Fruit fly (Drosophila melanogaster) whole organism, embryonic: ENCODE results near the gene Sulf1.
A peak's percentile ranks its signal among the peaks of the same experiment; 100 is the strongest.

Source experiments
- Adf1 ChIP-seq: fragments of 200-800 bp; sonication (Bioruptor generic); IDR thresholded peaks from 2 replicates; pipeline ENCODE4 v1.3.6; 2022; ENCODE audit warnings: missing biosample characterization, missing genetic modification characterization
- Asciz ChIP-seq: fragments of 200-800 bp; sonication (Bioruptor generic); optimal IDR thresholded peaks from 2 replicates; lab custom pipeline; 2017; ENCODE audit warnings: missing biosample characterization, mild to moderate bottlenecking, missing genetic modification characterization, missing genetic modification reagents
- Atf3 ChIP-seq: fragments of 200-800 bp; sonication (Bioruptor generic); optimal IDR thresholded peaks from 3 replicates; lab custom pipeline; 2016; ENCODE audit warnings: missing biosample characterization, missing genetic modification characterization
- Bgb ChIP-seq: fragments of 200-800 bp; sonication (Bioruptor generic); IDR thresholded peaks from 2 replicates; pipeline ENCODE4 v1.3.6; 2022; ENCODE audit warnings: missing biosample characterization, missing genetic modification characterization; ENCODE audit not compliant: partially characterized antibody
- CG12659 ChIP-seq: fragments of 200-800 bp; sonication (Bioruptor generic); optimal IDR thresholded peaks from 3 replicates; lab custom pipeline; 2017; ENCODE audit warnings: mild to moderate bottlenecking, missing biosample characterization, missing genetic modification reagents, missing genetic modification characterization
- CG14050 ChIP-seq: fragments of 200-800 bp; sonication (Bioruptor generic); IDR thresholded peaks from 3 replicates; pipeline ENCODE4 v1.3.6; 2022; ENCODE audit warnings: missing biosample characterization, missing genetic modification characterization
- CG14441 ChIP-seq: fragments of 200-800 bp; sonication (Bioruptor generic); IDR thresholded peaks from 2 replicates; pipeline ENCODE4 v1.3.6; 2022; ENCODE audit warnings: missing biosample characterization, missing genetic modification characterization
- CG15601 ChIP-seq: fragments of 200-800 bp; sonication (Bioruptor generic); optimal IDR thresholded peaks from 3 replicates; lab custom pipeline; 2019; ENCODE audit warnings: missing biosample characterization, mild to moderate bottlenecking, missing genetic modification characterization, moderate library complexity
- CG18262 ChIP-seq: fragments of 200-800 bp; optimal IDR thresholded peaks from 3 replicates; lab custom pipeline; 2019; ENCODE audit warnings: missing biosample characterization, mild to moderate bottlenecking, missing genetic modification characterization, moderate library complexity
- CG18476 ChIP-seq: fragments of 200-800 bp; sonication (Bioruptor generic); optimal IDR thresholded peaks from 2 replicates; lab custom pipeline; 2016; ENCODE audit warnings: missing biosample characterization, mild to moderate bottlenecking, missing genetic modification characterization
- CG18599 ChIP-seq: fragments of 200-800 bp; sonication (Bioruptor generic); optimal IDR thresholded peaks from 3 replicates; lab custom pipeline; 2017; ENCODE audit warnings: missing biosample characterization, missing genetic modification characterization, mild to moderate bottlenecking, moderate library complexity, missing genetic modification reagents
- CG2120 ChIP-seq: fragments of 200-800 bp; sonication (Bioruptor generic); optimal IDR thresholded peaks from 3 replicates; lab custom pipeline; 2016; ENCODE audit warnings: missing biosample characterization, missing genetic modification characterization
- CG30403 ChIP-seq: fragments of 200-800 bp; sonication (Bioruptor generic); optimal IDR thresholded peaks from 3 replicates; lab custom pipeline; 2016; ENCODE audit warnings: missing biosample characterization, missing genetic modification characterization
- CG31441 ChIP-seq: fragments of 200-800 bp; sonication (Bioruptor generic); IDR thresholded peaks from 2 replicates; pipeline ENCODE4 v1.3.6; 2022; ENCODE audit warnings: missing biosample characterization, missing genetic modification characterization
- CG7357 ChIP-seq: fragments of 200-800 bp; sonication (Bioruptor generic); IDR thresholded peaks from 3 replicates; pipeline ENCODE4 v1.3.6; 2022; ENCODE audit warnings: missing biosample characterization, missing genetic modification characterization
- CG7987 ChIP-seq: fragments of 200-800 bp; sonication (Bioruptor generic); optimal IDR thresholded peaks from 2 replicates; lab custom pipeline; 2018; ENCODE audit warnings: missing biosample characterization, mild to moderate bottlenecking, missing genetic modification characterization, moderate library complexity
- Deaf1 ChIP-seq: fragments of 200-800 bp; optimal IDR thresholded peaks from 3 replicates; lab custom pipeline; 2019; ENCODE audit warnings: missing biosample characterization, mild to moderate bottlenecking, missing genetic modification characterization, moderate library complexity
- Dfd ChIP-seq, 2 experiments: fragments of >200 bp; optimal IDR thresholded peaks; 2 replicates each; lab custom pipeline; 2017; ENCODE audit warnings: missing biosample characterization in 2 of 2, missing genetic modification characterization in 2 of 2
- E2f2 ChIP-seq: fragments of 200-800 bp; sonication (Bioruptor generic); IDR thresholded peaks from 2 replicates; pipeline ENCODE4 v1.3.6; 2022; ENCODE audit warnings: missing biosample characterization, missing genetic modification characterization
- Ets65A ChIP-seq: fragments of 200-800 bp; sonication (Bioruptor generic); peaks from one replicate; lab custom pipeline; 2016; ENCODE audit warnings: missing biosample characterization, missing genetic modification characterization
- H15 ChIP-seq: fragments of 200-800 bp; sonication (Bioruptor generic); IDR thresholded peaks from 3 replicates; pipeline ENCODE4 v1.3.6; 2022; ENCODE audit warnings: missing biosample characterization, missing genetic modification characterization
- Hey ChIP-seq: fragments of 200-800 bp; sonication (Bioruptor generic); optimal IDR thresholded peaks from 3 replicates; lab custom pipeline; 2018; ENCODE audit warnings: missing biosample characterization, mild to moderate bottlenecking, missing genetic modification characterization
- Kr ChIP-seq: fragments of 200-800 bp; sonication (Bioruptor generic); optimal IDR thresholded peaks from 2 replicates; lab custom pipeline; 2017; ENCODE audit warnings: missing biosample characterization, mild to moderate bottlenecking, missing genetic modification characterization
- Lpt ChIP-seq: fragments of >200 bp; optimal IDR thresholded peaks from 2 replicates; lab custom pipeline; 2018; ENCODE audit warnings: missing biosample characterization, missing genetic modification characterization
- NFAT ChIP-seq: fragments of 200-800 bp; sonication (Bioruptor generic); IDR thresholded peaks from 2 replicates; pipeline ENCODE4 v1.3.6; 2022; ENCODE audit warnings: missing biosample characterization, missing genetic modification characterization
- Scr ChIP-seq: fragments of 200-800 bp; sonication (Bioruptor generic); IDR thresholded peaks from 2 replicates; pipeline ENCODE4 v1.3.6; 2022; ENCODE audit warnings: missing biosample characterization, missing genetic modification characterization; ENCODE audit not compliant: partially characterized antibody
- Side ChIP-seq: fragments of 200-800 bp; sonication (Bioruptor generic); optimal IDR thresholded peaks from 2 replicates; lab custom pipeline; 2016; ENCODE audit warnings: missing biosample characterization, missing genetic modification characterization
- bigmax ChIP-seq: fragments of 200-800 bp; sonication (Bioruptor generic); optimal IDR thresholded peaks from 2 replicates; lab custom pipeline; 2018; ENCODE audit warnings: missing biosample characterization, mild to moderate bottlenecking, missing genetic modification characterization
- btn ChIP-seq: fragments of 200-800 bp; sonication (Bioruptor generic); optimal IDR thresholded peaks from 2 replicates; lab custom pipeline; 2016; ENCODE audit warnings: missing biosample characterization, missing genetic modification characterization
- cas ChIP-seq: fragments of 200-800 bp; sonication (Bioruptor generic); IDR thresholded peaks from 2 replicates; pipeline ENCODE4 v1.3.6; 2022; ENCODE audit warnings: missing biosample characterization, missing genetic modification characterization
- ci ChIP-seq: fragments of 200-800 bp; sonication (Bioruptor generic); IDR thresholded peaks from 3 replicates; pipeline ENCODE4 v1.3.6; 2022; ENCODE audit warnings: missing biosample characterization, missing genetic modification characterization
- corto ChIP-seq: fragments of 200-800 bp; sonication (Bioruptor generic); optimal IDR thresholded peaks from 2 replicates; lab custom pipeline; 2016; ENCODE audit warnings: missing biosample characterization, mild to moderate bottlenecking, missing genetic modification characterization, moderate library complexity
- crp ChIP-seq, 2 experiments: fragments of 200-800 bp; sonication (Bioruptor generic); optimal IDR thresholded peaks; 2 replicates in 1 of 2; 3 replicates in 1 of 2; lab custom pipeline; 2017; ENCODE audit warnings: missing biosample characterization in 2 of 2, missing genetic modification characterization in 2 of 2, mild to moderate bottlenecking in 1 of 2, moderate library complexity in 1 of 2
- da ChIP-seq: fragments of 200-800 bp; sonication (Bioruptor generic); optimal IDR thresholded peaks from 2 replicates; lab custom pipeline; 2016; ENCODE audit warnings: missing biosample characterization, missing genetic modification characterization
- danr ChIP-seq: fragments of 200-800 bp; sonication (Bioruptor generic); IDR thresholded peaks from 2 replicates; pipeline ENCODE4 v1.3.6; 2022; ENCODE audit warnings: missing biosample characterization, missing genetic modification characterization
- fd64A ChIP-seq: fragments of 200-800 bp; sonication (Bioruptor generic); optimal IDR thresholded peaks from 3 replicates; lab custom pipeline; 2018; ENCODE audit warnings: missing biosample characterization, mild to moderate bottlenecking, missing genetic modification characterization
- fd96Cb ChIP-seq: fragments of 200-800 bp; sonication (Bioruptor generic); optimal IDR thresholded peaks from 2 replicates; lab custom pipeline; 2018; ENCODE audit warnings: missing biosample characterization, mild to moderate bottlenecking, missing genetic modification characterization, moderate library complexity
- gcm ChIP-seq: fragments of 200-800 bp; sonication (Bioruptor generic); optimal IDR thresholded peaks from 2 replicates; lab custom pipeline; 2019; ENCODE audit warnings: missing biosample characterization, mild to moderate bottlenecking, missing genetic modification characterization, moderate library complexity
- ind ChIP-seq: fragments of 200-800 bp; sonication (Bioruptor generic); optimal IDR thresholded peaks from 3 replicates; lab custom pipeline; 2016; ENCODE audit warnings: missing biosample characterization, missing genetic modification characterization
- jumu ChIP-seq: fragments of 200-800 bp; sonication (Bioruptor generic); optimal IDR thresholded peaks from 3 replicates; lab custom pipeline; 2016; ENCODE audit warnings: missing biosample characterization, missing genetic modification characterization
- lov ChIP-seq, 2 experiments: fragments of 200-800 bp in 1 of 2; fragments of >200 bp in 1 of 2; sonication (Bioruptor generic) in 1 of 2; IDR thresholded peaks in 1 of 2; optimal IDR thresholded peaks in 1 of 2; 2 replicates in 1 of 2; 3 replicates in 1 of 2; pipeline versions ENCODE4 v1.3.6 to Lab custom; 2017 to 2022; ENCODE audit warnings: missing biosample characterization in 1 of 2, missing genetic modification characterization in 1 of 2
- pb ChIP-seq: fragments of 200-800 bp; sonication (Bioruptor generic); optimal IDR thresholded peaks from 3 replicates; lab custom pipeline; 2016; ENCODE audit warnings: missing biosample characterization, missing genetic modification characterization
- pfk ChIP-seq: fragments of 200-800 bp; sonication (Bioruptor generic); optimal IDR thresholded peaks from 2 replicates; lab custom pipeline; 2018; ENCODE audit warnings: missing biosample characterization, mild to moderate bottlenecking, missing genetic modification characterization, moderate library complexity
- pita ChIP-seq: fragments of 200-800 bp; sonication (Bioruptor generic); optimal IDR thresholded peaks from 2 replicates; lab custom pipeline; 2017; ENCODE audit warnings: missing biosample characterization, mild to moderate bottlenecking, missing genetic modification characterization
- seq ChIP-seq: fragments of 200-800 bp; sonication (Bioruptor generic); IDR thresholded peaks from 2 replicates; pipeline ENCODE4 v1.3.6; 2022; ENCODE audit warnings: missing biosample characterization, missing genetic modification characterization
- sima ChIP-seq: fragments of 200-800 bp; sonication (Bioruptor generic); optimal IDR thresholded peaks from 2 replicates; lab custom pipeline; 2016; ENCODE audit warnings: missing biosample characterization, missing genetic modification characterization
- sob ChIP-seq: fragments of 200-800 bp; sonication (Bioruptor generic); IDR thresholded peaks from 2 replicates; pipeline ENCODE4 v1.3.6; 2022; ENCODE audit warnings: missing biosample characterization, missing genetic modification characterization
- stc ChIP-seq: fragments of 200-800 bp; sonication (Bioruptor generic); IDR thresholded peaks from 2 replicates; pipeline ENCODE4 v1.3.6; 2022; ENCODE audit warnings: missing biosample characterization, missing genetic modification characterization
- trh ChIP-seq: fragments of 200-800 bp; sonication (Bioruptor generic); optimal IDR thresholded peaks from 2 replicates; lab custom pipeline; 2016; ENCODE audit warnings: missing biosample characterization, missing genetic modification characterization
- zf30C ChIP-seq: fragments of 200-800 bp; sonication (Bioruptor generic); optimal IDR thresholded peaks from 3 replicates; lab custom pipeline; 2018; ENCODE audit warnings: missing biosample characterization, mild to moderate bottlenecking, missing genetic modification characterization

Sulf1 gene

dm6 chr3R:16305185-16305989 lies 34.0 kb downstream of the Sulf1 start, which contains the start of gene Zip89B (continued):
- TF ChIP-seq jumu (GFP tag; lab: Kevin White, UChicago) (no peak), crp (GFP tag; optimal IDR thresholded peaks at IDR 0.05; lab: Kevin White, UChicago) (no peak), Adf1 (GFP tag; lab: Robert Waterston, UW) (no peak), H15 (GFP tag; lab: Robert Waterston, UW) (no peak), da (GFP tag; lab: Kevin White, UChicago) (no peak), lov (optimal IDR thresholded peaks at IDR 0.05; lab: Kevin White, UChicago) (no peak), lov (GFP tag; IDR thresholded peaks at IDR 0.05; lab: Robert Waterston, UW) (no peak), Side (GFP tag; lab: Kevin White, UChicago) (no peak), Atf3 (GFP tag; lab: Kevin White, UChicago) (no peak), sima (GFP tag; lab: Kevin White, UChicago) (no peak), trh (GFP tag; lab: Kevin White, UChicago) (no peak), ind (GFP tag; lab: Kevin White, UChicago) (no peak), pfk (no peak), Asciz (GFP tag; lab: Kevin White, UChicago) (no peak), gcm (GFP tag; lab: Kevin White, UChicago) (no peak), Ets65A (GFP tag; lab: Kevin White, UChicago) (peak; percentile 82), CG18476 (GFP tag; lab: Kevin White, UChicago) (no peak), corto (GFP tag; lab: Kevin White, UChicago) (no peak), CG2120 (GFP tag; lab: Kevin White, UChicago) (no peak), CG7357 (GFP tag; lab: Robert Waterston, UW) (no peak), Hey (tag; lab: Kevin White, UChicago) (no peak), CG31441 (no peak), sob (0 out of 2 replicates have a peak, but pooled peaks have one; percentile 43), CG18599 (no peak), bigmax (no peak), Dfd (GFP tag; optimal IDR thresholded peaks at IDR 0.05; lab: Kevin White, UChicago) (no peak), Kr (GFP tag; lab: Kevin White, UChicago) (no peak), btn (GFP tag; lab: Kevin White, UChicago) (no peak), CG12659 (GFP tag; lab: Kevin White, UChicago) (no peak), CG7987 (GFP tag; lab: Kevin White, UChicago) (no peak), CG15601 (tag; lab: Kevin White, UChicago) (no peak), CG14441 (no peak), Deaf1 (tag; lab: Kevin White, UChicago) (peak; percentile 1), ci (no peak; the same call in 2 of the 3 replicates), Lpt (GFP tag; lab: Kevin White, UChicago) (no peak), pb (GFP tag; lab: Kevin White, UChicago) (no peak), zf30C (no peak), CG18262 (tag; lab: Kevin White, UChicago) (no peak), fd96Cb (tag; lab: Kevin White, UChicago) (no peak), danr (GFP tag; lab: Robert Waterston, UW) (no peak), Scr (GFP tag; lab: Robert Waterston, UW) (0 out of 2 replicates have a peak, but pooled peaks have one; percentile 7), CG30403 (GFP tag; lab: Kevin White, UChicago) (no peak), Bgb (GFP tag; lab: Robert Waterston, UW) (peak; percentile 27; the same call in 1 of the 2 replicates), NFAT (GFP tag; lab: Robert Waterston, UW) (no peak), seq (GFP tag; lab: Robert Waterston, UW) (no peak), stc (GFP tag; lab: Robert Waterston, UW) (0 out of 2 replicates have a peak, but pooled peaks have one; percentile 25), pita (GFP tag; lab: Kevin White, UChicago) (peak; percentile 40), E2f2 (GFP tag; lab: Robert Waterston, UW) (peak; percentile 44), CG14050 (GFP tag; lab: Robert Waterston, UW) (no peak), fd64A (no peak), cas (GFP tag; lab: Robert Waterston, UW) (no peak)
